Worm (Caenorhabditis elegans): Measurements from ENCODE around the gene Y110A2AL.3.

ce11 chrII:2832539-2832938 lies 34.3 kb upstream of the Y110A2AL.3 start:
- TF ChIP-seq nhr-237 (tag; optimal IDR thresholded peaks at IDR 0.05): no peak
- TF ChIP-seq snpc-4 (tag; optimal IDR thresholded peaks at IDR 0.05): no peak
- TF ChIP-seq unc-62 (GFP tag; optimal IDR thresholded peaks at IDR 0.05): no peak
- TF ChIP-seq ama-1 (optimal IDR thresholded peaks at IDR 0.05): no peak
- TF ChIP-seq zag-1 (tag; optimal IDR thresholded peaks at IDR 0.05): no peak
- TF ChIP-seq ztf-11 (tag; optimal IDR thresholded peaks at IDR 0.05): no peak
- TF ChIP-seq sma-9 (GFP tag; optimal IDR thresholded peaks at IDR 0.05): no peak
- TF ChIP-seq sma-9 (tag; optimal IDR thresholded peaks at IDR 0.05): no peak

Measured in whole organism, L2 larva.